Fruit fly (Drosophila melanogaster): ENCODE measurements around the gene CG11590.

The CG11590 gene

dm6 chrX:14233843-14234337 is 33.9 kb downstream of the CG11590 start, which contains the start of gene CG42271 (continued):
- TF ChIP-seq Doc3 (GFP tag; IDR thresholded peaks at IDR 0.05; ENCODE audit: partially characterized antibody) (peak; percentile 96), CG34224 (GFP tag; IDR thresholded peaks at IDR 0.05; ENCODE audit: partially characterized antibody) (peak; percentile 94), CG7556 (GFP tag; optimal IDR thresholded peaks at IDR 0.05) (peak; percentile 24), lbe (GFP tag; optimal IDR thresholded peaks at IDR 0.05) (no peak), knrl (GFP tag; IDR thresholded peaks at IDR 0.05; ENCODE audit: partially characterized antibody) (peak; percentile 97), Deaf1 (tag; optimal IDR thresholded peaks at IDR 0.05) (peak; percentile 14), Hr51 (GFP tag; optimal IDR thresholded peaks at IDR 0.05) (peak in 1 of 2 experiments; percentile 7), CG14441 (GFP tag; IDR thresholded peaks at IDR 0.05) (no peak), ranshi (GFP tag; IDR thresholded peaks at IDR 0.05) (no peak), CG6813 (GFP tag; optimal IDR thresholded peaks at IDR 0.05) (peak; percentile 25), CG9437 (GFP tag; optimal IDR thresholded peaks at IDR 0.05) (peak; percentile 38), CG7786 (GFP tag; optimal IDR thresholded peaks at IDR 0.05) (no peak), CG14860 (GFP tag; IDR thresholded peaks at IDR 0.05; ENCODE audit: partially characterized antibody) (peak; percentile 94), Atf-2 (GFP tag; optimal IDR thresholded peaks at IDR 0.05) (no peak), E2f2 (GFP tag; IDR thresholded peaks at IDR 0.05) (0 out of 2 replicates have a peak, but pooled peaks have one; percentile 22), Bgb (GFP tag; IDR thresholded peaks at IDR 0.05; ENCODE audit: partially characterized antibody) (peak; percentile 85), CG13894 (tag; optimal IDR thresholded peaks at IDR 0.05) (no peak), Ssrp (tag; optimal IDR thresholded peaks at IDR 0.05) (peak; percentile 40), CG4404 (GFP tag; IDR thresholded peaks at IDR 0.05) (no peak; the same call in 1 of the 2 replicates), HHEX (GFP tag; optimal IDR thresholded peaks at IDR 0.05) (peak; percentile 8), bbx (GFP tag; IDR thresholded peaks at IDR 0.05; ENCODE audit: partially characterized antibody) (peak; percentile 87), sna (GFP tag; IDR thresholded peaks at IDR 0.05; ENCODE audit: partially characterized antibody) (peak; percentile 95), ara (GFP tag; IDR thresholded peaks at IDR 0.05) (peak; percentile 33; the same call in 1 of the 2 replicates), CG9797 (GFP tag; optimal IDR thresholded peaks at IDR 0.05) (peak; percentile 8), row (GFP tag; IDR thresholded peaks at IDR 0.05) (peak; percentile 92), CG30020 (tag; optimal IDR thresholded peaks at IDR 0.05) (peak; percentile 57), CG12299 (tag; optimal IDR thresholded peaks at IDR 0.05) (no peak), CG1832 (GFP tag; optimal IDR thresholded peaks at IDR 0.05) (no peak), CG4360 (GFP tag; IDR thresholded peaks at IDR 0.05) (peak; percentile 86), CG10654 (GFP tag; optimal IDR thresholded peaks at IDR 0.05) (no peak), CG15696 (tag; optimal IDR thresholded peaks at IDR 0.05) (peak; percentile 55), CG4328 (GFP tag; optimal IDR thresholded peaks at IDR 0.05) (peak; percentile 22), pnt (GFP tag; optimal IDR thresholded peaks at IDR 0.05) (no peak), wek (GFP tag; optimal IDR thresholded peaks at IDR 0.05) (no peak), B-H1 (GFP tag; IDR thresholded peaks at IDR 0.05) (no peak), nerfin-2 (GFP tag; IDR thresholded peaks at IDR 0.05; ENCODE audit: partially characterized antibody) (peak; percentile 79), MTF-1 (GFP tag; optimal IDR thresholded peaks at IDR 0.05; ENCODE audit: borderline replicate concordance) (no peak), CG18262 (tag; optimal IDR thresholded peaks at IDR 0.05) (peak; percentile 53), C15 (GFP tag; IDR thresholded peaks at IDR 0.05) (no peak), CG12769 (tag; optimal IDR thresholded peaks at IDR 0.05) (no peak), NK7.1 (GFP tag; optimal IDR thresholded peaks at IDR 0.05) (no peak), CG2116 (GFP tag; optimal IDR thresholded peaks at IDR 0.05) (peak; percentile 60), Ets97D (GFP tag; optimal IDR thresholded peaks at IDR 0.05) (peak; percentile 44), klu (GFP tag; IDR thresholded peaks at IDR 0.05) (no peak), CG15514 (GFP tag; optimal IDR thresholded peaks at IDR 0.05) (peak; percentile 61), CG11093 (GFP tag; IDR thresholded peaks at IDR 0.05) (no peak), nmo (GFP tag; optimal IDR thresholded peaks at IDR 0.05) (peak; percentile 75), CG17359 (tag; optimal IDR thresholded peaks at IDR 0.05) (peak; percentile 34), CG10543 (GFP tag; optimal IDR thresholded peaks at IDR 0.05) (peak; percentile 60)

Measured in whole organism, embryonic.